Worm (Caenorhabditis elegans) whole organism, young adult: Measurements from ENCODE around the gene pals-17.

ENCODE experiments used
- B0261.1 ChIP-seq: sonication (generic microtip); optimal IDR thresholded peaks from 2 replicates; lab custom pipeline; 2016; ENCODE audit warnings: mild to moderate bottlenecking, missing genetic modification characterization, moderate library complexity, missing compliant biosample characterization
- F10E7.11 ChIP-seq: sonication (generic microtip); optimal IDR thresholded peaks from 2 replicates; lab custom pipeline; 2017; ENCODE audit warnings: mild to moderate bottlenecking, missing genetic modification characterization, moderate library complexity, missing compliant biosample characterization
- F33H1.4 ChIP-seq: fragments of 200-800 bp; sonication (Bioruptor generic); IDR thresholded peaks from 2 replicates; pipeline ENCODE4 v1.3.6; 2022; ENCODE audit warnings: missing genetic modification reagents, missing genetic modification characterization, missing compliant biosample characterization
- F55B11.4 ChIP-seq: sonication (generic microtip); optimal IDR thresholded peaks from 2 replicates; lab custom pipeline; 2016; ENCODE audit warnings: missing compliant biosample characterization, missing genetic modification characterization, borderline replicate concordance; ENCODE audit not compliant: insufficient read depth
- K12H6.12 ChIP-seq: fragments of 200-800 bp; sonication (Bioruptor generic); optimal IDR thresholded peaks from 2 replicates; lab custom pipeline; 2018; ENCODE audit warnings: mild to moderate bottlenecking, missing genetic modification characterization, missing compliant biosample characterization
- Y56A3A.18 ChIP-seq: fragments of 200-800 bp; sonication (Bioruptor generic); IDR thresholded peaks from 2 replicates; pipeline ENCODE4 v1.3.6; 2022; ENCODE audit warnings: missing genetic modification reagents, missing genetic modification characterization, missing compliant biosample characterization
- Y67H2A.10 ChIP-seq: fragments of 200-800 bp; sonication (Bioruptor generic); conservative IDR thresholded peaks from 2 replicates; pipeline ENCODE4 v1.3.6; 2022; ENCODE audit warnings: missing genetic modification reagents, missing genetic modification characterization, missing compliant biosample characterization
- attf-5 ChIP-seq: fragments of 200-800 bp; sonication (Bioruptor generic); optimal IDR thresholded peaks from 2 replicates; lab custom pipeline; 2018; ENCODE audit warnings: mild to moderate bottlenecking, missing genetic modification characterization, missing compliant biosample characterization
- attf-6 ChIP-seq: fragments of 200-800 bp; sonication (Bioruptor generic); IDR thresholded peaks from 2 replicates; pipeline ENCODE4 v1.3.6; 2022; ENCODE audit warnings: missing genetic modification reagents, missing genetic modification characterization, missing compliant biosample characterization
- bed-2 ChIP-seq: fragments of 200-800 bp; sonication (Bioruptor generic); IDR thresholded peaks from 2 replicates; pipeline ENCODE4 v1.3.6; 2022; ENCODE audit warnings: missing genetic modification reagents, missing genetic modification characterization, missing compliant biosample characterization
- cebp-1 ChIP-seq, 2 experiments: fragments of 200-800 bp in 1 of 2; sonication (Bioruptor generic) in 1 of 2; sonication (generic microtip) in 1 of 2; IDR thresholded peaks in 1 of 2; optimal IDR thresholded peaks in 1 of 2; 2 replicates each; pipeline versions ENCODE4 v1.3.6 to Lab custom; 2017 to 2022; ENCODE audit warnings: missing compliant biosample characterization in 2 of 2, missing genetic modification characterization in 2 of 2, mild to moderate bottlenecking in 1 of 2, missing genetic modification reagents in 1 of 2, moderate library complexity in 1 of 2
- ceh-100 ChIP-seq: fragments of 200-800 bp; sonication (Bioruptor generic); IDR thresholded peaks from 2 replicates; pipeline ENCODE4 v1.3.6; 2022; ENCODE audit warnings: missing genetic modification reagents, missing genetic modification characterization, missing compliant biosample characterization
- ceh-27 ChIP-seq: fragments of 200-800 bp; sonication (Bioruptor generic); optimal IDR thresholded peaks from 2 replicates; lab custom pipeline; 2018; ENCODE audit warnings: mild to moderate bottlenecking, missing genetic modification characterization, moderate library complexity, missing compliant biosample characterization
- ceh-79 ChIP-seq: sonication (generic microtip); optimal IDR thresholded peaks from 2 replicates; lab custom pipeline; 2017; ENCODE audit warnings: mild to moderate bottlenecking, missing genetic modification characterization, missing compliant biosample characterization
- chd-7 ChIP-seq: sonication (generic microtip); optimal IDR thresholded peaks from 2 replicates; lab custom pipeline; 2016; ENCODE audit warnings: mild to moderate bottlenecking, missing genetic modification characterization, moderate library complexity, missing compliant biosample characterization
- die-1 ChIP-seq: sonication (generic microtip); optimal IDR thresholded peaks from 2 replicates; lab custom pipeline; 2016; ENCODE audit warnings: missing genotype, mild to moderate bottlenecking, missing genetic modification characterization, missing compliant biosample characterization
- dox-1 ChIP-seq: fragments of 200-800 bp; sonication (Bioruptor generic); IDR thresholded peaks from 2 replicates; pipeline ENCODE4 v1.3.6; 2022; ENCODE audit warnings: missing genetic modification reagents, missing genetic modification characterization, missing compliant biosample characterization
- egrh-3 ChIP-seq: fragments of 200-800 bp; sonication (Bioruptor generic); IDR thresholded peaks from 2 replicates; pipeline ENCODE4 v1.3.6; 2022; ENCODE audit warnings: missing genetic modification reagents, missing genetic modification characterization, missing compliant biosample characterization
- ekl-4 ChIP-seq: fragments of 200-800 bp; sonication (Bioruptor generic); IDR thresholded peaks from 2 replicates; pipeline ENCODE4 v1.3.6; 2022; ENCODE audit warnings: missing genetic modification reagents, missing genetic modification characterization, missing compliant biosample characterization
- fkh-3 ChIP-seq: sonication (generic microtip); optimal IDR thresholded peaks from 2 replicates; lab custom pipeline; 2016; ENCODE audit warnings: mild to moderate bottlenecking, missing genetic modification characterization, missing compliant biosample characterization
- gei-17 ChIP-seq: fragments of 200-800 bp; sonication (Bioruptor generic); optimal IDR thresholded peaks from 2 replicates; lab custom pipeline; 2018; ENCODE audit warnings: mild to moderate bottlenecking, missing genetic modification characterization, missing compliant biosample characterization
- hlh-12 ChIP-seq: sonication (generic microtip); optimal IDR thresholded peaks from 2 replicates; lab custom pipeline; 2016; ENCODE audit warnings: missing genetic modification characterization, missing compliant biosample characterization
- hrde-1 ChIP-seq: sonication (generic microtip); optimal IDR thresholded peaks from 2 replicates; lab custom pipeline; 2016; ENCODE audit warnings: missing genetic modification characterization, mild to moderate bottlenecking, missing compliant biosample characterization, moderate library complexity, missing genotype, missing genetic modification reagents, borderline replicate concordance
- hsf-1 ChIP-seq: fragments of 200-800 bp; sonication (Bioruptor generic); IDR thresholded peaks from 2 replicates; pipeline ENCODE4 v1.3.6; 2022; ENCODE audit warnings: missing genetic modification reagents, missing genetic modification characterization, missing compliant biosample characterization
- let-526 ChIP-seq: fragments of 200-800 bp; sonication (Bioruptor generic); IDR thresholded peaks from 2 replicates; pipeline ENCODE4 v1.3.6; 2022; ENCODE audit warnings: missing genetic modification reagents, missing genetic modification characterization, missing compliant biosample characterization
- lin-40 ChIP-seq: sonication (generic microtip); optimal IDR thresholded peaks from 2 replicates; lab custom pipeline; 2016; ENCODE audit warnings: missing genetic modification characterization, mild to moderate bottlenecking, missing compliant biosample characterization, missing genotype, missing genetic modification reagents
- lir-1 ChIP-seq: fragments of 200-800 bp; sonication (Bioruptor generic); conservative IDR thresholded peaks from 2 replicates; pipeline ENCODE4 v1.3.6; 2022; ENCODE audit warnings: missing genetic modification reagents, missing genetic modification characterization, missing compliant biosample characterization
- lsy-27 ChIP-seq: sonication (generic microtip); optimal IDR thresholded peaks from 2 replicates; lab custom pipeline; 2017; ENCODE audit warnings: missing genetic modification characterization, mild to moderate bottlenecking, missing compliant biosample characterization, antibody characterized with exemption, missing genotype, borderline replicate concordance; ENCODE audit not compliant: insufficient read depth
- madf-3 ChIP-seq: fragments of 200-800 bp; sonication (Bioruptor generic); IDR thresholded peaks from 2 replicates; pipeline ENCODE4 v1.3.6; 2022; ENCODE audit warnings: missing genetic modification reagents, missing genetic modification characterization, missing compliant biosample characterization
- madf-8 ChIP-seq: fragments of 200-800 bp; sonication (Bioruptor generic); conservative IDR thresholded peaks from 2 replicates; pipeline ENCODE4 v1.3.6; 2022; ENCODE audit warnings: missing genetic modification reagents, missing genetic modification characterization, missing compliant biosample characterization
- nhr-179 ChIP-seq: sonication (generic microtip); optimal IDR thresholded peaks from 2 replicates; lab custom pipeline; 2016; ENCODE audit warnings: mild to moderate bottlenecking, missing genetic modification characterization, missing compliant biosample characterization
- pha-4 ChIP-seq: fragments of 150-350 bp; sonication (generic microtip); optimal IDR thresholded peaks from 2 replicates; lab custom pipeline; 2014; ENCODE audit warnings: missing biosample characterization, missing genetic modification reagents, missing genetic modification characterization
- rcor-1 ChIP-seq: fragments of 200-800 bp; sonication (Bioruptor generic); IDR thresholded peaks from 2 replicates; pipeline ENCODE4 v1.3.6; 2022; ENCODE audit warnings: missing genetic modification reagents, missing genetic modification characterization, missing compliant biosample characterization
- repo-1 ChIP-seq: sonication (generic microtip); optimal IDR thresholded peaks from 2 replicates; lab custom pipeline; 2017; ENCODE audit warnings: mild to moderate bottlenecking, missing genetic modification characterization, missing compliant biosample characterization
- rpc-1 ChIP-seq, 2 experiments: fragments of 150-350 bp in 1 of 2; sonication (generic microtip) in 1 of 2; optimal IDR thresholded peaks; 2 replicates each; lab custom pipeline; 2014 to 2018; ENCODE audit warnings: missing biosample characterization in 1 of 2, missing genetic modification characterization in 1 of 2, missing genetic modification reagents in 1 of 2, missing genotype in 1 of 2
- sdz-38 ChIP-seq: sonication (generic microtip); optimal IDR thresholded peaks from 2 replicates; lab custom pipeline; 2016; ENCODE audit warnings: missing genotype, missing genetic modification characterization, missing compliant biosample characterization
- snpc-1.1 ChIP-seq: sonication (generic microtip); optimal IDR thresholded peaks from 2 replicates; lab custom pipeline; 2017; ENCODE audit warnings: missing genetic modification characterization, mild to moderate bottlenecking, missing compliant biosample characterization, antibody characterized with exemption, moderate library complexity, missing genotype, missing genetic modification reagents; ENCODE audit not compliant: insufficient read depth
- snpc-3.4 ChIP-seq: sonication (generic microtip); optimal IDR thresholded peaks from 2 replicates; lab custom pipeline; 2017; ENCODE audit warnings: missing genetic modification characterization, mild to moderate bottlenecking, missing compliant biosample characterization, antibody characterized with exemption, moderate library complexity, missing genotype, missing genetic modification reagents
- sptf-2 ChIP-seq: fragments of 200-800 bp; sonication (Bioruptor generic); optimal IDR thresholded peaks from 2 replicates; lab custom pipeline; 2018; ENCODE audit warnings: mild to moderate bottlenecking, missing genetic modification characterization, missing compliant biosample characterization
- tbp1 ChIP-seq: fragments of 200-800 bp; sonication (Bioruptor generic); optimal IDR thresholded peaks from 2 replicates; lab custom pipeline; 2018; ENCODE audit warnings: mild to moderate bottlenecking, missing genetic modification characterization, missing compliant biosample characterization
- tbx-9 ChIP-seq: sonication (generic microtip); optimal IDR thresholded peaks from 2 replicates; lab custom pipeline; 2016; ENCODE audit warnings: borderline replicate concordance, missing genetic modification characterization, inconsistent platforms, missing compliant biosample characterization
- tlf-1 ChIP-seq: fragments of 200-800 bp; sonication (Bioruptor generic); optimal IDR thresholded peaks from 2 replicates; lab custom pipeline; 2018; ENCODE audit warnings: mild to moderate bottlenecking, missing genetic modification characterization, missing compliant biosample characterization
- unc-62 ChIP-seq: fragments of 150-350 bp; optimal IDR thresholded peaks from 2 replicates; lab custom pipeline; 2014; ENCODE audit warnings: missing biosample characterization, missing genetic modification reagents, missing genetic modification characterization
- zfh-2 ChIP-seq: fragments of 200-800 bp; sonication (Bioruptor generic); conservative IDR thresholded peaks from 2 replicates; pipeline ENCODE4 v1.3.6; 2022; ENCODE audit warnings: missing genetic modification reagents, missing genetic modification characterization, missing compliant biosample characterization
- ztf-18 ChIP-seq: sonication (generic microtip); optimal IDR thresholded peaks from 2 replicates; lab custom pipeline; 2016; ENCODE audit warnings: missing genotype, mild to moderate bottlenecking, missing genetic modification characterization, missing compliant biosample characterization
- ztf-22 ChIP-seq: fragments of 200-800 bp; sonication (Bioruptor generic); optimal IDR thresholded peaks from 2 replicates; lab custom pipeline; 2018; ENCODE audit warnings: mild to moderate bottlenecking, missing genetic modification characterization, moderate library complexity, missing compliant biosample characterization
- ztf-25 ChIP-seq: fragments of 200-800 bp; sonication (Bioruptor generic); IDR thresholded peaks from 2 replicates; pipeline ENCODE4 v1.3.6; 2022; ENCODE audit warnings: missing genetic modification reagents, missing genetic modification characterization, missing compliant biosample characterization

The pals-17 gene

ce11 chrIII:1418709-1419108 is 27.1 kb upstream of the pals-17 start (continued):
- TF ChIP-seq Y56A3A.18 (GFP tag; lab: Robert Waterston, UW) (0 out of 2 replicates have a peak, but pooled peaks have one; percentile 15), unc-62 (GFP tag; lab: Kevin White, UChicago) (no peak), B0261.1 (tag; lab: Kevin White, UChicago) (peak; percentile 14), pha-4 (tag; lab: Kevin White, UChicago) (no peak), ztf-18 (no peak), lsy-27 (no peak), hlh-12 (tag; lab: Kevin White, UChicago) (no peak), ceh-79 (no peak), F55B11.4 (tag; lab: Kevin White, UChicago) (no peak), hrde-1 (tag; lab: Kevin White, UChicago) (no peak), ceh-27 (GFP tag; lab: Kevin White, UChicago) (peak; percentile 77), ztf-25 (GFP tag; lab: Robert Waterston, UW) (no peak), fkh-3 (no peak), sptf-2 (GFP tag; lab: Kevin White, UChicago) (no peak), ztf-22 (no peak), Y67H2A.10 (GFP tag; lab: Robert Waterston, UW) (peak; percentile 73), snpc-1.1 (tag; lab: Kevin White, UChicago) (peak; percentile 33), madf-3 (GFP tag; lab: Robert Waterston, UW) (peak; percentile 97), tbx-9 (no peak), attf-6 (no peak), dox-1 (GFP tag; lab: Robert Waterston, UW) (peak; percentile 93), nhr-179 (tag; lab: Kevin White, UChicago) (no peak), lin-40 (tag; lab: Kevin White, UChicago) (peak; percentile 82), ceh-100 (peak; percentile 12; the same call in 1 of the 2 replicates), cebp-1 (GFP tag; IDR thresholded peaks at IDR 0.05; lab: Robert Waterston, UW) (no peak), cebp-1 (tag; optimal IDR thresholded peaks at IDR 0.05; lab: Kevin White, UChicago) (peak; percentile 75), ekl-4 (GFP tag; lab: Robert Waterston, UW) (peak; percentile 74), chd-7 (no peak), hsf-1 (GFP tag; lab: Robert Waterston, UW) (no peak), attf-5 (GFP tag; lab: Kevin White, UChicago) (peak; percentile 47), zfh-2 (GFP tag; lab: Robert Waterston, UW) (peak; percentile 92), die-1 (tag; lab: Kevin White, UChicago) (no peak), tbp1 (GFP tag; lab: Kevin White, UChicago) (peak; percentile 69), tlf-1 (peak; percentile 83), K12H6.12 (peak; percentile 78), repo-1 (tag; lab: Kevin White, UChicago) (peak; percentile 2), gei-17 (GFP tag; lab: Kevin White, UChicago) (peak; percentile 21), rcor-1 (GFP tag; lab: Robert Waterston, UW) (peak; percentile 78), bed-2 (GFP tag; lab: Robert Waterston, UW) (no peak), snpc-3.4 (tag; lab: Kevin White, UChicago) (peak; percentile 32), rpc-1 (optimal IDR thresholded peaks at IDR 0.05; lab: Kevin White, UChicago) (peak; percentile 14), rpc-1 (tag; optimal IDR thresholded peaks at IDR 0.05; lab: Kevin White, UChicago) (no peak), F10E7.11 (tag; lab: Kevin White, UChicago) (no peak), sdz-38 (tag; lab: Kevin White, UChicago) (no peak), lir-1 (GFP tag; lab: Robert Waterston, UW) (0 out of 2 replicates have a peak, but pooled peaks have one; percentile 36), madf-8 (GFP tag; lab: Robert Waterston, UW) (no peak; the same call in 1 of the 2 replicates), egrh-3 (peak; percentile 89), let-526 (no peak), F33H1.4 (GFP tag; lab: Robert Waterston, UW) (peak; percentile 98)
